Fruit fly (Drosophila melanogaster) whole organism, pupa: ENCODE measurements around the gene Mul1.

Experiments
- CG14655 ChIP-seq: fragments of 200-800 bp; sonication (Bioruptor generic); optimal IDR thresholded peaks from 3 replicates; lab custom pipeline; 2017; ENCODE audit warnings: mild to moderate bottlenecking, missing biosample characterization, missing genetic modification reagents, missing genetic modification characterization
- CG34367 ChIP-seq: fragments of 200-800 bp; sonication (Bioruptor generic); optimal IDR thresholded peaks from 2 replicates; lab custom pipeline; 2018; ENCODE audit warnings: missing biosample characterization, mild to moderate bottlenecking, missing genetic modification characterization
- CG8159 ChIP-seq: fragments of 200-800 bp; sonication (Bioruptor generic); optimal IDR thresholded peaks from 3 replicates; lab custom pipeline; 2018; ENCODE audit warnings: missing biosample characterization, mild to moderate bottlenecking, missing genetic modification characterization, moderate library complexity
- D1 ChIP-seq: fragments of 200-800 bp; sonication (Bioruptor generic); optimal IDR thresholded peaks from 2 replicates; lab custom pipeline; 2018; ENCODE audit warnings: missing biosample characterization, mild to moderate bottlenecking, missing genetic modification characterization, moderate library complexity
- EcR ChIP-seq: fragments of 200-800 bp; sonication (Bioruptor generic); optimal IDR thresholded peaks from 3 replicates; lab custom pipeline; 2019; ENCODE audit warnings: missing biosample characterization, missing genetic modification characterization, mild to moderate bottlenecking, moderate library complexity, missing genetic modification reagents

dm6 chr3L:4025738-4026505 is 4.7 kb downstream of the Mul1 start, which contains the start of gene CG11594:
- TF ChIP-seq CG34367 (tag; lab: Kevin White, UChicago) (no peak), EcR (GFP tag; lab: Kevin White, UChicago) (no peak), CG8159 (tag; lab: Kevin White, UChicago) (no peak), CG14655 (GFP tag; lab: Kevin White, UChicago) (no peak), D1 (tag; lab: Kevin White, UChicago) (no peak)
